Fruit fly (Drosophila melanogaster) Kc167 (cell line): ENCODE measurements around the gene CG34328.

Source experiments
- Myc ChIP-seq: fragments of >200 bp; optimal IDR thresholded peaks from 2 replicates; lab custom pipeline; 2017; ENCODE audit warnings: missing external identifiers
- Sin3A ChIP-seq: fragments of >200 bp; optimal IDR thresholded peaks from 2 replicates; lab custom pipeline; 2018; ENCODE audit warnings: missing external identifiers
- h ChIP-seq: fragments of >200 bp; optimal IDR thresholded peaks from 3 replicates; lab custom pipeline; 2018; ENCODE audit warnings: missing external identifiers
- insv ChIP-seq: fragments of >200 bp; optimal IDR thresholded peaks from 3 replicates; lab custom pipeline; 2018; ENCODE audit warnings: missing external identifiers
- psq ChIP-seq: fragments of >200 bp; optimal IDR thresholded peaks from 2 replicates; lab custom pipeline; 2017; ENCODE audit warnings: missing external identifiers
- ttk ChIP-seq: sonication (Bioruptor generic); optimal IDR thresholded peaks from 2 replicates; lab custom pipeline; 2017; ENCODE audit warnings: missing external identifiers

- no peak for TF ChIP-seq Myc (lab: Kevin White, UChicago)
- TF ChIP-seq insv, result no peak
- no peak for TF ChIP-seq h (lab: Kevin White, UChicago)
- no peak for TF ChIP-seq ttk (lab: Kevin White, UChicago)
- TF ChIP-seq Sin3A (lab: Kevin White, UChicago), result no peak
- no peak for TF ChIP-seq psq (lab: Kevin White, UChicago)
These were observed 25.4 kb downstream of the CG34328 start for dm6 chrX:18374421-18374935.
